Worm (Caenorhabditis elegans): ENCODE measurements around the gene spr-2.

spr-2 gene

ce11 chrIV:8881181-8881580 lies 10.1 kb upstream of the spr-2 start, which contains the start of gene C09G9.8:
TSS of gene C09G9.8 (plus strand) at chrIV:8881481.
- TF ChIP-seq ets-7 (tag; optimal IDR thresholded peaks at IDR 0.05) (no peak), ama-1 (optimal IDR thresholded peaks at IDR 0.05) (no peak), ceh-13 (GFP tag; optimal IDR thresholded peaks at IDR 0.05) (no peak), sea-1 (GFP tag; conservative IDR thresholded peaks at IDR 0.05) (no peak), tbx-11 (GFP tag; IDR thresholded peaks at IDR 0.05) (no peak), ceh-36 (tag; optimal IDR thresholded peaks at IDR 0.05) (no peak), tbx-37 (GFP tag; conservative IDR thresholded peaks at IDR 0.05) (no peak), flt-1 (GFP tag; IDR thresholded peaks at IDR 0.05) (no peak), B0310.2 (tag; optimal IDR thresholded peaks at IDR 0.05) (no peak), hmg-4 (GFP tag; optimal IDR thresholded peaks at IDR 0.05) (no peak), F13C5.2 (tag; optimal IDR thresholded peaks at IDR 0.05) (no peak), pes-1 (GFP tag; IDR thresholded peaks at IDR 0.05) (no peak), tra-4 (tag; optimal IDR thresholded peaks at IDR 0.05) (no peak), hnd-1 (tag; optimal IDR thresholded peaks at IDR 0.05) (no peak), hmbx-1 (tag; optimal IDR thresholded peaks at IDR 0.05) (no peak), scrt-1 (GFP tag; IDR thresholded peaks at IDR 0.05) (no peak), aly-1 (tag; optimal IDR thresholded peaks at IDR 0.05) (no peak)

- TF ChIP-seq hmg-4 (GFP tag; optimal IDR thresholded peaks at IDR 0.05): no peak
- no peak for TF ChIP-seq ceh-13 (GFP tag; optimal IDR thresholded peaks at IDR 0.05)
- no peak for TF ChIP-seq tbx-37 (GFP tag; conservative IDR thresholded peaks at IDR 0.05)
- TF ChIP-seq ets-7 (tag; optimal IDR thresholded peaks at IDR 0.05): no peak
- TF ChIP-seq ceh-36 (tag; optimal IDR thresholded peaks at IDR 0.05): no peak
- no peak for TF ChIP-seq F13C5.2 (tag; optimal IDR thresholded peaks at IDR 0.05)
- TF ChIP-seq B0310.2 (tag; optimal IDR thresholded peaks at IDR 0.05): no peak
- TF ChIP-seq hnd-1 (tag; optimal IDR thresholded peaks at IDR 0.05): no peak
- TF ChIP-seq tra-4 (tag; optimal IDR thresholded peaks at IDR 0.05): no peak
Observed at ce11 chrIV:8886228-8886627, 5.0 kb upstream of the spr-2 start, which contains the start of gene C09G9.5. TSS of gene C09G9.5 (plus strand) at chrIV:8886528.

ce11 chrIV:8888525-8889026 lies 2.7 kb upstream of the spr-2 start, which contains the start of gene oma-1:
TSS of gene oma-1 (plus strand) at chrIV:8888976.
- TF ChIP-seq hmbx-1 (tag; optimal IDR thresholded peaks at IDR 0.05) (no peak), hnd-1 (tag; optimal IDR thresholded peaks at IDR 0.05) (no peak), ama-1 (optimal IDR thresholded peaks at IDR 0.05) (no peak), B0310.2 (tag; optimal IDR thresholded peaks at IDR 0.05) (no peak), scrt-1 (GFP tag; IDR thresholded peaks at IDR 0.05) (no peak), tbx-37 (GFP tag; conservative IDR thresholded peaks at IDR 0.05) (no peak), ceh-13 (GFP tag; optimal IDR thresholded peaks at IDR 0.05) (no peak), pes-1 (GFP tag; IDR thresholded peaks at IDR 0.05) (no peak), tra-4 (tag; optimal IDR thresholded peaks at IDR 0.05) (no peak), hmg-4 (GFP tag; optimal IDR thresholded peaks at IDR 0.05) (no peak), ets-7 (tag; optimal IDR thresholded peaks at IDR 0.05) (no peak), sea-1 (GFP tag; conservative IDR thresholded peaks at IDR 0.05) (no peak), aly-1 (tag; optimal IDR thresholded peaks at IDR 0.05) (no peak), F13C5.2 (tag; optimal IDR thresholded peaks at IDR 0.05) (no peak), flt-1 (GFP tag; IDR thresholded peaks at IDR 0.05) (no peak)

- TF ChIP-seq tbx-11 (GFP tag; IDR thresholded peaks at IDR 0.05) (no peak), pes-1 (GFP tag; IDR thresholded peaks at IDR 0.05) (no peak), ama-1 (optimal IDR thresholded peaks at IDR 0.05) (no peak), hnd-1 (tag; optimal IDR thresholded peaks at IDR 0.05) (no peak), hmbx-1 (tag; optimal IDR thresholded peaks at IDR 0.05) (no peak), ets-7 (tag; optimal IDR thresholded peaks at IDR 0.05) (no peak), hmg-4 (GFP tag; optimal IDR thresholded peaks at IDR 0.05) (no peak), F13C5.2 (tag; optimal IDR thresholded peaks at IDR 0.05) (no peak)
Observed at ce11 chrIV:8892558-8892957, 1.3 kb downstream of the spr-2 start, which contains the start of gene C27B7.2. TSS of gene C27B7.2 (plus strand) at chrIV:8892858.

ce11 chrIV:8893746-8894145 lies 2.5 kb downstream of the spr-2 start, which contains the start of gene rad-54.L2:
TSS of gene rad-54.L2 (plus strand) at chrIV:8894077.
- no peak for TF ChIP-seq tbx-11 (GFP tag; IDR thresholded peaks at IDR 0.05)
- peak; percentile 7 for TF ChIP-seq F13C5.2 (tag; optimal IDR thresholded peaks at IDR 0.05)

- TF ChIP-seq ets-7 (tag; optimal IDR thresholded peaks at IDR 0.05) (no peak), scrt-1 (GFP tag; IDR thresholded peaks at IDR 0.05) (no peak), ceh-36 (tag; optimal IDR thresholded peaks at IDR 0.05) (no peak), tra-4 (tag; optimal IDR thresholded peaks at IDR 0.05) (no peak), hmbx-1 (tag; optimal IDR thresholded peaks at IDR 0.05) (no peak), flt-1 (GFP tag; IDR thresholded peaks at IDR 0.05) (no peak), hmg-4 (GFP tag; optimal IDR thresholded peaks at IDR 0.05) (no peak), tbx-11 (GFP tag; IDR thresholded peaks at IDR 0.05) (no peak)
Observed at ce11 chrIV:8901346-8901745, 10.1 kb downstream of the spr-2 start, which contains the start of gene C27B7.5. TSS of gene C27B7.5 (plus strand) at chrIV:8901646.

- TF ChIP-seq hnd-1 (tag; optimal IDR thresholded peaks at IDR 0.05): no peak
- no peak for TF ChIP-seq ets-7 (tag; optimal IDR thresholded peaks at IDR 0.05)
- no peak for TF ChIP-seq tra-4 (tag; optimal IDR thresholded peaks at IDR 0.05)
- TF ChIP-seq scrt-1 (GFP tag; IDR thresholded peaks at IDR 0.05): no peak
- TF ChIP-seq F13C5.2 (tag; optimal IDR thresholded peaks at IDR 0.05): no peak
- TF ChIP-seq hmbx-1 (tag; optimal IDR thresholded peaks at IDR 0.05): no peak
- no peak for TF ChIP-seq B0310.2 (tag; optimal IDR thresholded peaks at IDR 0.05)
- TF ChIP-seq pes-1 (GFP tag; IDR thresholded peaks at IDR 0.05): no peak
- TF ChIP-seq ama-1 (optimal IDR thresholded peaks at IDR 0.05): no peak
- TF ChIP-seq tbx-37 (GFP tag; conservative IDR thresholded peaks at IDR 0.05): no peak
- TF ChIP-seq flt-1 (GFP tag; IDR thresholded peaks at IDR 0.05): no peak
- no peak for TF ChIP-seq aly-1 (tag; optimal IDR thresholded peaks at IDR 0.05)
- TF ChIP-seq sea-1 (GFP tag; conservative IDR thresholded peaks at IDR 0.05): no peak
- TF ChIP-seq hmg-4 (GFP tag; optimal IDR thresholded peaks at IDR 0.05): no peak
- no peak for TF ChIP-seq tbx-11 (GFP tag; IDR thresholded peaks at IDR 0.05)
- no peak for TF ChIP-seq ceh-13 (GFP tag; optimal IDR thresholded peaks at IDR 0.05)
Observed at ce11 chrIV:8906164-8906563, 14.9 kb downstream of the spr-2 start, which contains the start of gene C27B7.6. TSS of gene C27B7.6 (minus strand) at chrIV:8906345.

Data from whole organism, early embryonic.